Fruit fly (Drosophila melanogaster) whole organism, embryonic: ENCODE results near the gene CG17107.

Experiments used
- Adf1 ChIP-seq: fragments of 200-800 bp; sonication (Bioruptor generic); IDR thresholded peaks from 2 replicates; pipeline ENCODE4 v1.3.6; 2022; ENCODE audit warnings: missing biosample characterization, missing genetic modification characterization
- CG11085 ChIP-seq: fragments of 200-800 bp; sonication (Bioruptor generic); IDR thresholded peaks from 2 replicates; pipeline ENCODE4 v1.3.6; 2022; ENCODE audit warnings: missing biosample characterization, missing genetic modification characterization
- CG11398 ChIP-seq: fragments of 200-800 bp; sonication (Bioruptor generic); optimal IDR thresholded peaks from 2 replicates; lab custom pipeline; 2016; ENCODE audit warnings: missing biosample characterization, missing genetic modification characterization
- CG12659 ChIP-seq: fragments of 200-800 bp; sonication (Bioruptor generic); optimal IDR thresholded peaks from 3 replicates; lab custom pipeline; 2017; ENCODE audit warnings: mild to moderate bottlenecking, missing biosample characterization, missing genetic modification reagents, missing genetic modification characterization
- CG12769 ChIP-seq: fragments of 200-800 bp; sonication (Bioruptor generic); optimal IDR thresholded peaks from 2 replicates; lab custom pipeline; 2019; ENCODE audit warnings: missing biosample characterization, mild to moderate bottlenecking, missing genetic modification characterization, moderate library complexity
- CG13894 ChIP-seq: fragments of 200-800 bp; sonication (Bioruptor generic); optimal IDR thresholded peaks from 3 replicates; lab custom pipeline; 2018; ENCODE audit warnings: missing biosample characterization, mild to moderate bottlenecking, missing genetic modification characterization, moderate library complexity
- CG15479 ChIP-seq: fragments of 200-800 bp; sonication (Bioruptor generic); optimal IDR thresholded peaks from 3 replicates; lab custom pipeline; 2019; ENCODE audit warnings: missing biosample characterization, mild to moderate bottlenecking, missing genetic modification characterization, moderate library complexity
- CG1603 ChIP-seq: fragments of 200-800 bp; sonication (Bioruptor generic); optimal IDR thresholded peaks from 2 replicates; lab custom pipeline; 2019; ENCODE audit warnings: missing biosample characterization, mild to moderate bottlenecking, missing genetic modification characterization, moderate library complexity
- CG33213 ChIP-seq: fragments of 200-800 bp; sonication (Bioruptor generic); optimal IDR thresholded peaks from 3 replicates; lab custom pipeline; 2016; ENCODE audit warnings: missing biosample characterization, missing genetic modification characterization
- CG3995 ChIP-seq: fragments of 200-800 bp; sonication (Bioruptor generic); optimal IDR thresholded peaks from 3 replicates; lab custom pipeline; 2016; ENCODE audit warnings: missing biosample characterization, missing genetic modification characterization
- CG4282 ChIP-seq: fragments of 200-800 bp; sonication (Bioruptor generic); optimal IDR thresholded peaks from 2 replicates; lab custom pipeline; 2016; ENCODE audit warnings: missing biosample characterization, missing genetic modification characterization
- CG6689 ChIP-seq: fragments of 200-800 bp; sonication (Bioruptor generic); IDR thresholded peaks from 2 replicates; pipeline ENCODE4 v1.3.6; 2022; ENCODE audit warnings: missing biosample characterization, missing genetic modification characterization
- CG6791 ChIP-seq: fragments of 200-800 bp; sonication (Bioruptor generic); IDR thresholded peaks from 3 replicates; pipeline ENCODE4 v1.3.6; 2022; ENCODE audit warnings: missing biosample characterization, missing genetic modification characterization; ENCODE audit not compliant: partially characterized antibody
- CG6813 ChIP-seq: fragments of 200-800 bp; sonication (Bioruptor generic); optimal IDR thresholded peaks from 2 replicates; lab custom pipeline; 2017; ENCODE audit warnings: missing biosample characterization, missing genetic modification characterization, mild to moderate bottlenecking, moderate library complexity, missing genetic modification reagents
- CG9727 ChIP-seq: fragments of 200-800 bp; sonication (Bioruptor generic); optimal IDR thresholded peaks from 3 replicates; lab custom pipeline; 2017; ENCODE audit warnings: missing biosample characterization, mild to moderate bottlenecking, missing genetic modification characterization
- CG9876 ChIP-seq: fragments of 200-800 bp; sonication (Bioruptor generic); optimal IDR thresholded peaks from 2 replicates; lab custom pipeline; 2016; ENCODE audit warnings: missing biosample characterization, missing genetic modification characterization
- Chrac-16 ChIP-seq: fragments of 200-800 bp; sonication (Bioruptor generic); optimal IDR thresholded peaks from 3 replicates; lab custom pipeline; 2016; ENCODE audit warnings: missing biosample characterization, missing genetic modification characterization
- CkIIα-i1 ChIP-seq: fragments of 200-800 bp; sonication (Bioruptor generic); IDR thresholded peaks from 2 replicates; pipeline ENCODE4 v1.3.6; 2022; ENCODE audit warnings: missing biosample characterization, missing genetic modification characterization
- D ChIP-seq, 2 experiments: fragments of 200-800 bp in 1 of 2; fragments of >200 bp in 1 of 2; sonication (Bioruptor generic) in 1 of 2; optimal IDR thresholded peaks; 2 replicates in 1 of 2; 3 replicates in 1 of 2; lab custom pipeline; 2017; ENCODE audit warnings: mild to moderate bottlenecking in 1 of 2, missing biosample characterization in 1 of 2, missing genetic modification characterization in 1 of 2, missing genetic modification reagents in 1 of 2
- D19B ChIP-seq: fragments of 200-800 bp; sonication (Bioruptor generic); optimal IDR thresholded peaks from 2 replicates; lab custom pipeline; 2017; ENCODE audit warnings: missing biosample characterization, mild to moderate bottlenecking, missing genetic modification characterization
- Dip2 ChIP-seq: fragments of 200-800 bp; sonication (Bioruptor generic); IDR thresholded peaks from 2 replicates; pipeline ENCODE4 v1.3.6; 2022; ENCODE audit warnings: missing biosample characterization, missing genetic modification characterization
- Dip3 ChIP-seq: fragments of 200-800 bp; sonication (Bioruptor generic); optimal IDR thresholded peaks from 3 replicates; lab custom pipeline; 2016; ENCODE audit warnings: missing biosample characterization, missing genetic modification characterization
- Doc3 ChIP-seq: fragments of 200-800 bp; sonication (Bioruptor generic); IDR thresholded peaks from 3 replicates; pipeline ENCODE4 v1.3.6; 2022; ENCODE audit warnings: missing biosample characterization, missing genetic modification characterization; ENCODE audit not compliant: partially characterized antibody
- Elba2 ChIP-seq: fragments of 200-800 bp; sonication (Bioruptor generic); optimal IDR thresholded peaks from 3 replicates; lab custom pipeline; 2016; ENCODE audit warnings: missing biosample characterization, missing genetic modification characterization
- Fer2 ChIP-seq: fragments of 200-800 bp; sonication (Bioruptor generic); optimal IDR thresholded peaks from 2 replicates; lab custom pipeline; 2018; ENCODE audit warnings: missing biosample characterization, mild to moderate bottlenecking, missing genetic modification characterization, moderate library complexity
- GATAe ChIP-seq: fragments of 200-800 bp; sonication (Bioruptor generic); conservative IDR thresholded peaks from 2 replicates; pipeline ENCODE4 v1.3.6; 2022; ENCODE audit warnings: missing biosample characterization, missing genetic modification characterization
- Hmr ChIP-seq: fragments of 200-800 bp; sonication (Bioruptor generic); optimal IDR thresholded peaks from 3 replicates; lab custom pipeline; 2017; ENCODE audit warnings: mild to moderate bottlenecking, missing biosample characterization, missing genetic modification reagents, missing genetic modification characterization
- Hr39 ChIP-seq: fragments of >200 bp; optimal IDR thresholded peaks from 2 replicates; lab custom pipeline; 2017
- Lpt ChIP-seq: fragments of >200 bp; optimal IDR thresholded peaks from 2 replicates; lab custom pipeline; 2018; ENCODE audit warnings: missing biosample characterization, missing genetic modification characterization
- MBD-R2 ChIP-seq: fragments of 200-800 bp; sonication (Bioruptor generic); IDR thresholded peaks from 2 replicates; pipeline ENCODE4 v1.3.6; 2022; ENCODE audit warnings: missing biosample characterization, missing genetic modification characterization
- NK7.1 ChIP-seq: fragments of 200-800 bp; sonication (Bioruptor generic); optimal IDR thresholded peaks from 3 replicates; lab custom pipeline; 2016; ENCODE audit warnings: missing biosample characterization, missing genetic modification characterization
- Poxn ChIP-seq: fragments of 200-800 bp; sonication (Bioruptor generic); IDR thresholded peaks from 2 replicates; pipeline ENCODE4 v1.3.6; 2022; ENCODE audit warnings: missing biosample characterization, missing genetic modification characterization
- Side ChIP-seq: fragments of 200-800 bp; sonication (Bioruptor generic); optimal IDR thresholded peaks from 2 replicates; lab custom pipeline; 2016; ENCODE audit warnings: missing biosample characterization, missing genetic modification characterization
- ci ChIP-seq: fragments of 200-800 bp; sonication (Bioruptor generic); IDR thresholded peaks from 3 replicates; pipeline ENCODE4 v1.3.6; 2022; ENCODE audit warnings: missing biosample characterization, missing genetic modification characterization
- dmrt11E ChIP-seq: fragments of 200-800 bp; sonication (Bioruptor generic); optimal IDR thresholded peaks from 3 replicates; lab custom pipeline; 2018; ENCODE audit warnings: missing biosample characterization, mild to moderate bottlenecking, missing genetic modification characterization, moderate library complexity
- en ChIP-seq: fragments of 200-800 bp; sonication (Bioruptor generic); optimal IDR thresholded peaks from 2 replicates; lab custom pipeline; 2016; ENCODE audit warnings: missing biosample characterization, missing genetic modification characterization
- exex ChIP-seq: fragments of 200-800 bp; sonication (Bioruptor generic); optimal IDR thresholded peaks from 4 replicates; lab custom pipeline; 2018; ENCODE audit warnings: missing biosample characterization, mild to moderate bottlenecking, missing genetic modification characterization, moderate library complexity
- fu2 ChIP-seq: fragments of 200-800 bp; sonication (Bioruptor generic); optimal IDR thresholded peaks from 2 replicates; lab custom pipeline; 2016; ENCODE audit warnings: missing biosample characterization, missing genetic modification characterization
- hbn ChIP-seq: fragments of 200-800 bp; sonication (Bioruptor generic); IDR thresholded peaks from 2 replicates; pipeline ENCODE4 v1.3.6; 2022; ENCODE audit warnings: missing biosample characterization, missing genetic modification characterization; ENCODE audit not compliant: partially characterized antibody
- klu ChIP-seq: fragments of 200-800 bp; sonication (Bioruptor generic); IDR thresholded peaks from 2 replicates; pipeline ENCODE4 v1.3.6; 2022; ENCODE audit warnings: missing biosample characterization, missing genetic modification characterization
- lbe ChIP-seq: fragments of 200-800 bp; sonication (Bioruptor generic); optimal IDR thresholded peaks from 2 replicates; lab custom pipeline; 2016; ENCODE audit warnings: missing biosample characterization, mild to moderate bottlenecking, missing genetic modification characterization
- mam ChIP-seq: fragments of 200-800 bp; sonication (Bioruptor generic); optimal IDR thresholded peaks from 3 replicates; lab custom pipeline; 2016; ENCODE audit warnings: missing biosample characterization, missing genetic modification characterization
- org-1 ChIP-seq: fragments of 200-800 bp; sonication (Bioruptor generic); optimal IDR thresholded peaks from 2 replicates; lab custom pipeline; 2017; ENCODE audit warnings: missing biosample characterization, missing genetic modification characterization
- pros ChIP-seq: fragments of 200-800 bp; sonication (Bioruptor generic); optimal IDR thresholded peaks from 3 replicates; lab custom pipeline; 2019; ENCODE audit warnings: missing biosample characterization, mild to moderate bottlenecking, missing genetic modification characterization, moderate library complexity
- ro ChIP-seq: fragments of 200-800 bp; sonication (Bioruptor generic); IDR thresholded peaks from 2 replicates; pipeline ENCODE4 v1.3.6; 2022; ENCODE audit warnings: missing biosample characterization, missing genetic modification characterization
- scrt ChIP-seq: fragments of 200-800 bp; sonication (Bioruptor generic); optimal IDR thresholded peaks from 2 replicates; lab custom pipeline; 2018; ENCODE audit warnings: missing biosample characterization, mild to moderate bottlenecking, missing genetic modification characterization, moderate library complexity
- sd ChIP-seq: fragments of 200-800 bp; sonication (Bioruptor generic); optimal IDR thresholded peaks from 3 replicates; lab custom pipeline; 2018; ENCODE audit warnings: missing biosample characterization, mild to moderate bottlenecking, missing genetic modification characterization, moderate library complexity
- sug ChIP-seq: fragments of 200-800 bp; optimal IDR thresholded peaks from 2 replicates; lab custom pipeline; 2019; ENCODE audit warnings: missing biosample characterization, mild to moderate bottlenecking, missing genetic modification characterization, moderate library complexity
- trem ChIP-seq: fragments of 200-800 bp; optimal IDR thresholded peaks from 3 replicates; lab custom pipeline; 2019; ENCODE audit warnings: missing biosample characterization, mild to moderate bottlenecking, missing genetic modification characterization, moderate library complexity
- unc-4 ChIP-seq: fragments of 200-800 bp; sonication (Bioruptor generic); IDR thresholded peaks from 2 replicates; pipeline ENCODE4 v1.3.6; 2022; ENCODE audit warnings: missing biosample characterization, missing genetic modification characterization; ENCODE audit not compliant: partially characterized antibody
- wek ChIP-seq: fragments of 200-800 bp; sonication (Bioruptor generic); optimal IDR thresholded peaks from 3 replicates; lab custom pipeline; 2018; ENCODE audit warnings: missing biosample characterization, mild to moderate bottlenecking, missing genetic modification characterization, moderate library complexity

Gene CG17107

dm6 chr2L:10665603-10666002 lies 16.1 kb upstream of the CG17107 start (continued):
- TF ChIP-seq hbn (GFP tag; lab: Robert Waterston, UW) (no peak), CG11398 (GFP tag; lab: Kevin White, UChicago) (peak; percentile 64), Adf1 (GFP tag; lab: Robert Waterston, UW) (peak; percentile 25; the same call in 1 of the 2 replicates), Poxn (GFP tag; lab: Robert Waterston, UW) (0 out of 2 replicates have a peak, but pooled peaks have one; percentile 22), Doc3 (GFP tag; lab: Robert Waterston, UW) (no peak), en (GFP tag; lab: Kevin White, UChicago) (peak; percentile 74), CG4282 (peak; percentile 57), Hmr (GFP tag; lab: Kevin White, UChicago) (peak; percentile 66), Fer2 (tag; lab: Kevin White, UChicago) (no peak), CkIIα-i1 (GFP tag; lab: Robert Waterston, UW) (peak; percentile 84), CG9727 (GFP tag; lab: Kevin White, UChicago) (peak; percentile 52), Hr39 (no peak), ci (GFP tag; lab: Robert Waterston, UW) (peak; percentile 92), NK7.1 (peak; percentile 2), CG11085 (peak; percentile 51), dmrt11E (peak; percentile 50), exex (tag; lab: Kevin White, UChicago) (peak; percentile 12), Elba2 (GFP tag; lab: Kevin White, UChicago) (no peak), pros (GFP tag; lab: Kevin White, UChicago) (no peak), unc-4 (GFP tag; lab: Robert Waterston, UW) (no peak), Lpt (GFP tag; lab: Kevin White, UChicago) (no peak), MBD-R2 (peak; percentile 55), mam (peak; percentile 79), sd (peak; percentile 55), ro (GFP tag; lab: Robert Waterston, UW) (peak; percentile 75), klu (GFP tag; lab: Robert Waterston, UW) (no peak), sug (tag; lab: Kevin White, UChicago) (peak; percentile 47), org-1 (GFP tag; lab: Kevin White, UChicago) (peak; percentile 51), Chrac-16 (GFP tag; lab: Kevin White, UChicago) (peak; percentile 83), scrt (GFP tag; lab: Kevin White, UChicago) (peak; percentile 51), Dip2 (GFP tag; lab: Robert Waterston, UW) (peak; percentile 31; the same call in 1 of the 2 replicates), D19B (GFP tag; lab: Kevin White, UChicago) (peak; percentile 26), CG9876 (GFP tag; lab: Kevin White, UChicago) (peak; percentile 55), CG12769 (tag; lab: Kevin White, UChicago) (peak; percentile 87), CG1603 (tag; lab: Kevin White, UChicago) (peak; percentile 81), Dip3 (GFP tag; lab: Kevin White, UChicago) (peak; percentile 69), CG6813 (GFP tag; lab: Kevin White, UChicago) (peak; percentile 48), fu2 (GFP tag; lab: Kevin White, UChicago) (peak; percentile 58), wek (GFP tag; lab: Kevin White, UChicago) (peak; percentile 56), trem (tag; lab: Kevin White, UChicago) (peak; percentile 5), Side (GFP tag; lab: Kevin White, UChicago) (peak; percentile 72), GATAe (GFP tag; lab: Robert Waterston, UW) (no peak), CG13894 (tag; lab: Kevin White, UChicago) (no peak), CG6791 (GFP tag; lab: Robert Waterston, UW) (no peak), CG12659 (GFP tag; lab: Kevin White, UChicago) (peak; percentile 75), CG33213 (peak; percentile 36), CG6689 (GFP tag; lab: Robert Waterston, UW) (peak; percentile 85), CG15479 (GFP tag; lab: Kevin White, UChicago) (no peak), CG3995 (GFP tag; lab: Kevin White, UChicago) (no peak), lbe (GFP tag; lab: Kevin White, UChicago) (no peak), D (optimal IDR thresholded peaks at IDR 0.05; lab: Kevin White, UChicago) (no peak), D (GFP tag; optimal IDR thresholded peaks at IDR 0.05; lab: Kevin White, UChicago) (peak; percentile 3)
